Worm (Caenorhabditis elegans): Measurements from ENCODE around the gene C24B5.4.

DNA sequence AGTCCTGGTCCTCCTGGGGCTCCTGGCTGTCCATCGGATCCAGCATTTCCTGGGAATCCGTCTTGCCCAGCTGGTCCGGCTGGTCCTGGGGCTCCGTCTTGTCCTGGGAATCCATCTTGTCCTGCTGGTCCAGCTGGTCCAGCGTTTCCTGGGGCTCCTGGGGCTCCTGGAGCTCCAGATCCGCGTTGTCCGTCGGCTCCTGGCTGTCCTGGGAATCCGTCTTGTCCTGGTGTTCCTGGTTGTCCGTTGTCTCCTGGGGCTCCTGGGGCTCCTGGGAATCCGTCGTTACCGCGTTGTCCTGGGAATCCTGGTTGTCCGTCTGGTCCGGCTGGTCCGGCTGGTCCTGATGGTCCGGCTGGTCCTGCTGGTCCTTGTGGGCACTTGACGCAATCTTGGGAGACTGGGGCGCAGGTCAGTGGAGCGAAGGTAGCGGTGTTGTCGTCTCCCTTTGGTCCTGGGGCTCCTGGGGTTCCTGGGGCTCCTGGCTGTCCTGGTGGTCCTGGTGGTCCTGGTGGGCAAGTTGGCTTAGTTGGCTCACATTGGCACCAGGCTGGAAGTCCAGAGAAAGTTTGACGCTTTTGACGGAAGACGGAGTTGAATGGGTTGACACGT is 34.9 kb downstream of the C24B5.4 start:
- TF ChIP-seq nfya-1 (tag; optimal IDR thresholded peaks at IDR 0.05; ENCODE audit: insufficient read depth) = no peak
- no peak for TF ChIP-seq skn-1 (tag; optimal IDR thresholded peaks at IDR 0.05)
- no peak for TF ChIP-seq ama-1 (optimal IDR thresholded peaks at IDR 0.05)
- TF ChIP-seq nhr-11 (tag; optimal IDR thresholded peaks at IDR 0.05) = no peak
- TF ChIP-seq unc-39 (tag; optimal IDR thresholded peaks at IDR 0.05) = no peak
- TF ChIP-seq ceh-9 (tag; optimal IDR thresholded peaks at IDR 0.05) = no peak
- TF ChIP-seq nhr-23 (tag; optimal IDR thresholded peaks at IDR 0.05) = no peak
